Worm (Caenorhabditis elegans): Measurements from ENCODE around the gene vha-8.
A peak's percentile ranks its signal among the peaks of the same experiment; 100 is the strongest.

Gene vha-8

DNA sequence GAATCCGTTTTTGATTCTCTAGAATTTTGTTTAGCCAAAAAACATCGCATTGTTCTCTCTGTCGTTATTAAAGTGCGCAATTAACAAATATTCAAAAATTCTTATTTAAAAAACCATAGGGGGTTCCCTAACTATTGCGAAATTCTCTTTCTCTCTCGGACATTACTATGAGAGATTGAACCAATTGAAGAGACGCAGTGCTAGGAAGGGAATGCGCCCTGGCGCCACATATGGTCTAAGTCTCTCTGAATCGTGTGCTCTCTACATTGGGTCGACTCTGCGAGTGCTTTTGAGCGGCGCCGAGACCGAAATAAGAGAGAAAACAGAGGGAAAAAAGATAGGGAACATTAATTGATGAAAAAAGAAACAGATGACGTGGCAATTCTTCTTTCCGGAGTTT lies 5.0 kb upstream of the vha-8 start (continued):
- TF ChIP-seq ceh-44 (GFP tag; IDR thresholded peaks at IDR 0.05) (no peak), duxl-1 (tag; optimal IDR thresholded peaks at IDR 0.05; ENCODE audit: poor library complexity) (no peak), aha-1 (tag) (peak; percentile 98), skn-1 (tag; optimal IDR thresholded peaks at IDR 0.05) (no peak), zip-2 (tag; optimal IDR thresholded peaks at IDR 0.05) (no peak), hmg-1.1 (GFP tag; IDR thresholded peaks at IDR 0.05) (peak; percentile 84), lin-39 (tag; optimal IDR thresholded peaks at IDR 0.05) (no peak), lsy-2 (tag; optimal IDR thresholded peaks at IDR 0.05) (peak in 1 of 2 experiments; percentile 76), aly-2 (tag; optimal IDR thresholded peaks at IDR 0.05) (no peak), nhr-28 (tag; optimal IDR thresholded peaks at IDR 0.05) (peak; percentile 52), F37D6.2 (tag; optimal IDR thresholded peaks at IDR 0.05) (peak; percentile 38), nhr-76 (tag; optimal IDR thresholded peaks at IDR 0.05) (no peak), hlh-30 (tag; optimal IDR thresholded peaks at IDR 0.05; ENCODE audit: insufficient read depth) (peak; percentile 73), arid-1 (GFP tag; conservative IDR thresholded peaks at IDR 0.05) (peak; percentile 49; the same call in 1 of the 2 replicates), tra-1 (GFP tag; IDR thresholded peaks at IDR 0.05) (peak; percentile 57; the same call in 1 of the 2 replicates), attf-4 (tag; optimal IDR thresholded peaks at IDR 0.05) (no peak)

- TF ChIP-seq snpc-1.2 (GFP tag; IDR thresholded peaks at IDR 0.05): peak; percentile 64; the same call in 1 of the 2 replicates
- TF ChIP-seq nhr-11 (tag; optimal IDR thresholded peaks at IDR 0.05): no peak
- peak in 1 of 2 experiments; percentile 7 for TF ChIP-seq lsy-2 (tag; optimal IDR thresholded peaks at IDR 0.05)
Observed at ce11 chrIV:6789950-6790349, 924 bp upstream of the vha-8 start.

DNA sequence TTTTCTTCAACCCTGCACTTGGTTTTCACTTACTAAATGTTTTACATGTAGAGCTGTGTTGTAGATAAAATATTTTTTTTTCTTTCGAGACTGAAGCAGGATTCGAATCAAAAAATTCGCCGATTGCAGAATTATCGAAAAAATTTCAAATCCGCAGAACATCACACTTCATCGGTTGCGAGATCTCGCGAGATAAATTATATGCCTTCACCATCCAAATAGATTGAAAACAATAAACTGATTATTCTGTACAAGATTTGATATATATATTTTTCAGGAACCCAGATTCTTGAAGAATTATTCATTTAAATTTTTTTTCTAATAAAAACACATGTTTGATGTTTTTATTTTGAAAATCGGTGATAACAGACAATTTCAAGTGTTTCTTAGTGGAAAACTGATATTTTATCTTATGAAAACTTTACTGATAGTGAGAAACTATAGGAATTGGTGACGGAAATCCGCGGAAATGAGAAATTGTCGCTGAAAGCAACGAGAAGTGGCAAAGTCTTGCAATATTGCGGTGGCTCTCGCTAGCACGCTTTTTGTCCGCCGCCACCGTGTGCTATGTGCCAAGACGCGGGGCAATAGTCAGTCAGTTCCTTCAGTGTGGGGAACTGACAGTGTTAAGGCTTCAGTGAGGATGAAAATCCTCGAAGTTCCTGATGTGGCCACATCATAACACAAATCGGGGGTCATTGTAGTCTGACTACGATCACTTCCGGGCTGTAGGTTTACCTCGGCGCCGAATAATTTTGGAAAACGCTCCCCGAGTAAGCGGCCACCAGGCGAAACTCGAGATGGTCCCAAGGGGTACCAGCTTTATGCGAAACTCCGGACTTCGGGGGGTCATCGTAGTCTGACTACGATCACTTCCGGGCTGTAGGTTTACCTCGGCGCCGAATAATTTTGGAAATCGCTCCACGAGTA lies 1.8 kb downstream of the vha-8 start:
- no peak for TF ChIP-seq sdz-12 (GFP tag; optimal IDR thresholded peaks at IDR 0.05)
- TF ChIP-seq spr-3 (GFP tag; optimal IDR thresholded peaks at IDR 0.05): peak; percentile 50
- peak; percentile 22 for TF ChIP-seq lin-13 (GFP tag; optimal IDR thresholded peaks at IDR 0.05)
- peak; percentile 54; the same call in 1 of the 2 replicates for TF ChIP-seq pha-4 (GFP tag; IDR thresholded peaks at IDR 0.05)
- TF ChIP-seq pha-4 (tag; optimal IDR thresholded peaks at IDR 0.05): no peak
- peak; percentile 32 for TF ChIP-seq lin-38 (GFP tag; IDR thresholded peaks at IDR 0.05)
- peak; percentile 28 for TF ChIP-seq ama-1 (optimal IDR thresholded peaks at IDR 0.05)
- TF ChIP-seq arid-1 (GFP tag; conservative IDR thresholded peaks at IDR 0.05): 0 out of 2 replicates have a peak, but pooled peaks have one; percentile 13
- peak in 1 of 2 experiments; percentile 48 for TF ChIP-seq lsy-2 (tag; optimal IDR thresholded peaks at IDR 0.05)
- no peak for TF ChIP-seq dmd-9 (GFP tag; IDR thresholded peaks at IDR 0.05)
- no peak for TF ChIP-seq Y5F2A.4 (GFP tag; optimal IDR thresholded peaks at IDR 0.05)
- peak; percentile 76 for TF ChIP-seq set-16 (GFP tag; IDR thresholded peaks at IDR 0.05)
- TF ChIP-seq snpc-1.2 (GFP tag; IDR thresholded peaks at IDR 0.05): peak; percentile 82
- no peak for TF ChIP-seq ces-1 (GFP tag; optimal IDR thresholded peaks at IDR 0.05)
- TF ChIP-seq dmd-6 (GFP tag; IDR thresholded peaks at IDR 0.05): 0 out of 2 replicates have a peak, but pooled peaks have one; percentile 7
- peak; percentile 26 for TF ChIP-seq attf-4 (tag; optimal IDR thresholded peaks at IDR 0.05)
- peak; percentile 17; the same call in 1 of the 2 replicates for TF ChIP-seq lin-1 (GFP tag; IDR thresholded peaks at IDR 0.05)
- 0 out of 2 replicates have a peak, but pooled peaks have one; percentile 56 for TF ChIP-seq F44E2.7 (GFP tag; IDR thresholded peaks at IDR 0.05)
- TF ChIP-seq nhr-48 (tag; optimal IDR thresholded peaks at IDR 0.05): peak; percentile 36
- no peak for TF ChIP-seq daf-12 (tag; optimal IDR thresholded peaks at IDR 0.05)
- TF ChIP-seq madf-9 (GFP tag; conservative IDR thresholded peaks at IDR 0.05): no peak
- TF ChIP-seq vab-7 (GFP tag; IDR thresholded peaks at IDR 0.05): 0 out of 2 replicates have a peak, but pooled peaks have one; percentile 21
- TF ChIP-seq mep-1 (tag; optimal IDR thresholded peaks at IDR 0.05): peak; percentile 35
- no peak for TF ChIP-seq spr-1 (tag; optimal IDR thresholded peaks at IDR 0.05)
- TF ChIP-seq nhr-237 (tag; optimal IDR thresholded peaks at IDR 0.05): no peak
- TF ChIP-seq hmg-1.1 (GFP tag; IDR thresholded peaks at IDR 0.05): peak; percentile 22; the same call in 1 of the 2 replicates
- TF ChIP-seq mes-2 (tag; optimal IDR thresholded peaks at IDR 0.05; ENCODE audit: poor library complexity, severe bottlenecking): peak; percentile 29
- TF ChIP-seq tra-1 (GFP tag; IDR thresholded peaks at IDR 0.05): 0 out of 2 replicates have a peak, but pooled peaks have one; percentile 26
- TF ChIP-seq egl-43 (GFP tag; IDR thresholded peaks at IDR 0.05): 0 out of 2 replicates have a peak, but pooled peaks have one; percentile 4
- TF ChIP-seq Y48G9A.11 (GFP tag; IDR thresholded peaks at IDR 0.05): peak; percentile 66; the same call in 1 of the 2 replicates
- TF ChIP-seq gei-8 (GFP tag; optimal IDR thresholded peaks at IDR 0.05): no peak
- TF ChIP-seq duxl-1 (tag; optimal IDR thresholded peaks at IDR 0.05; ENCODE audit: poor library complexity): peak; percentile 55
- TF ChIP-seq lin-39 (tag; optimal IDR thresholded peaks at IDR 0.05): no peak
- no peak for TF ChIP-seq R02D3.7 (tag; optimal IDR thresholded peaks at IDR 0.05)

Data from whole organism, L4 larva.